Worm (Caenorhabditis elegans) whole organism, L3 larva: ENCODE results near the gene best-1.

Experiments
- aly-2 ChIP-seq: fragments of 150-350 bp; optimal IDR thresholded peaks from 2 replicates; lab custom pipeline; 2014; ENCODE audit warnings: missing biosample characterization, missing genetic modification characterization
- ceh-16 ChIP-seq: sonication (generic microtip); optimal IDR thresholded peaks from 2 replicates; lab custom pipeline; 2017; ENCODE audit warnings: missing biosample characterization, missing genetic modification characterization
- ceh-82 ChIP-seq: fragments of 150-350 bp; optimal IDR thresholded peaks from 2 replicates; lab custom pipeline; 2014; ENCODE audit warnings: missing biosample characterization, missing genetic modification characterization
- egl-27 ChIP-seq: sonication (generic microtip); optimal IDR thresholded peaks from 4 replicates; lab custom pipeline; 2017; ENCODE audit warnings: missing biosample characterization, missing genetic modification reagents, missing genetic modification characterization
- egl-5 ChIP-seq: fragments of 150-350 bp; optimal IDR thresholded peaks from 2 replicates; lab custom pipeline; 2017; ENCODE audit warnings: missing biosample characterization, missing genetic modification reagents, missing genetic modification characterization, inconsistent platforms
- elt-1 ChIP-seq: fragments of 150-350 bp; optimal IDR thresholded peaks from 2 replicates; lab custom pipeline; 2014; ENCODE audit warnings: missing biosample characterization, missing genetic modification characterization
- elt-2 ChIP-seq: sonication (generic microtip); optimal IDR thresholded peaks from 2 replicates; lab custom pipeline; 2016; ENCODE audit warnings: missing genetic modification reagents, mild to moderate bottlenecking, missing genetic modification characterization, missing compliant biosample characterization
- elt-3 ChIP-seq, 3 experiments: fragments of 150-350 bp in 1 of 3; sonication (generic microtip) in 2 of 3; optimal IDR thresholded peaks; 2 replicates in 2 of 3; 4 replicates in 1 of 3; lab custom pipeline; 2014 to 2017; ENCODE audit warnings: missing biosample characterization in 3 of 3, missing genetic modification characterization in 3 of 3
- eor-1 ChIP-seq, 2 experiments: fragments of 150-350 bp; optimal IDR thresholded peaks; 2 replicates each; lab custom pipeline; 2014 to 2018; ENCODE audit warnings: missing biosample characterization in 2 of 2, missing genetic modification characterization in 2 of 2
- fkh-2 ChIP-seq: fragments of 150-350 bp; optimal IDR thresholded peaks from 2 replicates; lab custom pipeline; 2014; ENCODE audit warnings: missing biosample characterization, missing genetic modification reagents, missing genetic modification characterization
- hmg-11 ChIP-seq: sonication (generic microtip); optimal IDR thresholded peaks from 2 replicates; lab custom pipeline; 2016; ENCODE audit warnings: missing genetic modification characterization, missing compliant biosample characterization
- lin-15B ChIP-seq: fragments of 150-350 bp; optimal IDR thresholded peaks from 2 replicates; lab custom pipeline; 2014; ENCODE audit warnings: missing biosample characterization, missing genetic modification characterization
- lin-39 ChIP-seq: fragments of 150-350 bp; optimal IDR thresholded peaks from 2 replicates; lab custom pipeline; 2018; ENCODE audit warnings: missing biosample characterization, missing genetic modification reagents, missing genetic modification characterization
- lsy-12 ChIP-seq: sonication (generic microtip); optimal IDR thresholded peaks from 2 replicates; lab custom pipeline; 2016; ENCODE audit warnings: mild to moderate bottlenecking, missing genetic modification characterization, missing compliant biosample characterization
- mdl-1 ChIP-seq: fragments of 150-350 bp; optimal IDR thresholded peaks from 2 replicates; lab custom pipeline; 2014; ENCODE audit warnings: missing biosample characterization, missing genetic modification characterization
- mml-1 ChIP-seq: fragments of 150-350 bp; sonication (generic microtip); optimal IDR thresholded peaks from 3 replicates; lab custom pipeline; 2014; ENCODE audit warnings: missing biosample characterization, missing genetic modification characterization
- nhr-12 ChIP-seq: fragments of 150-350 bp; optimal IDR thresholded peaks from 2 replicates; lab custom pipeline; 2014; ENCODE audit warnings: missing biosample characterization, missing genetic modification characterization
- nhr-23 ChIP-seq: fragments of 150-350 bp; optimal IDR thresholded peaks from 2 replicates; lab custom pipeline; 2014; ENCODE audit warnings: missing biosample characterization, missing genetic modification reagents, missing genetic modification characterization
- nhr-237 ChIP-seq: fragments of 150-350 bp; optimal IDR thresholded peaks from 2 replicates; lab custom pipeline; 2014; ENCODE audit warnings: missing biosample characterization, missing genetic modification characterization
- nhr-25 ChIP-seq: sonication (generic microtip); optimal IDR thresholded peaks from 2 replicates; lab custom pipeline; 2017; ENCODE audit warnings: missing biosample characterization, missing genetic modification characterization
- nhr-28 ChIP-seq: fragments of 150-350 bp; optimal IDR thresholded peaks from 2 replicates; lab custom pipeline; 2014; ENCODE audit warnings: missing biosample characterization, missing genetic modification characterization
- nhr-43 ChIP-seq: sonication (generic microtip); optimal IDR thresholded peaks from 2 replicates; lab custom pipeline; 2016; ENCODE audit warnings: mild to moderate bottlenecking, missing genetic modification characterization, missing compliant biosample characterization; ENCODE audit not compliant: poor library complexity, severe bottlenecking
- nhr-67 ChIP-seq: fragments of 150-350 bp; optimal IDR thresholded peaks from 2 replicates; lab custom pipeline; 2014; ENCODE audit warnings: missing biosample characterization, missing genetic modification characterization
- nhr-76 ChIP-seq: fragments of 150-350 bp; sonication (generic microtip); optimal IDR thresholded peaks from 5 replicates; lab custom pipeline; 2014; ENCODE audit warnings: missing biosample characterization, missing genetic modification characterization
- nhr-77 ChIP-seq: fragments of 150-350 bp; optimal IDR thresholded peaks from 2 replicates; lab custom pipeline; 2014; ENCODE audit warnings: missing biosample characterization, missing genetic modification characterization
- pha-4 ChIP-seq: fragments of 150-350 bp; optimal IDR thresholded peaks from 2 replicates; lab custom pipeline; 2014; ENCODE audit warnings: missing biosample characterization, missing genetic modification reagents, missing genetic modification characterization
- pqm-1 ChIP-seq: fragments of 150-350 bp; optimal IDR thresholded peaks from 2 replicates; lab custom pipeline; 2017; ENCODE audit warnings: missing biosample characterization, missing genetic modification characterization, inconsistent platforms
- snpc-4 ChIP-seq: fragments of 150-350 bp; optimal IDR thresholded peaks from 2 replicates; lab custom pipeline; 2014; ENCODE audit warnings: missing biosample characterization, missing genetic modification characterization
- tbx-2 ChIP-seq: sonication (generic microtip); optimal IDR thresholded peaks from 2 replicates; lab custom pipeline; 2016; ENCODE audit warnings: mild to moderate bottlenecking, missing genetic modification characterization, missing compliant biosample characterization
- unc-39 ChIP-seq: sonication (generic microtip); optimal IDR thresholded peaks from 4 replicates; lab custom pipeline; 2017; ENCODE audit warnings: missing biosample characterization, missing genetic modification characterization
- unc-62 ChIP-seq: fragments of 150-350 bp; sonication (generic microtip); optimal IDR thresholded peaks from 4 replicates; lab custom pipeline; 2014; ENCODE audit warnings: missing biosample characterization, missing genetic modification reagents, missing genetic modification characterization
- zag-1 ChIP-seq: fragments of 150-350 bp; optimal IDR thresholded peaks from 2 replicates; lab custom pipeline; 2014; ENCODE audit warnings: missing biosample characterization, missing genetic modification characterization
- ztf-11 ChIP-seq: fragments of 150-350 bp; optimal IDR thresholded peaks from 2 replicates; lab custom pipeline; 2014; ENCODE audit warnings: missing biosample characterization, missing genetic modification characterization
- ztf-4 ChIP-seq: fragments of 150-350 bp; optimal IDR thresholded peaks from 2 replicates; lab custom pipeline; 2014; ENCODE audit warnings: missing biosample characterization, missing genetic modification characterization

The best-1 gene

DNA sequence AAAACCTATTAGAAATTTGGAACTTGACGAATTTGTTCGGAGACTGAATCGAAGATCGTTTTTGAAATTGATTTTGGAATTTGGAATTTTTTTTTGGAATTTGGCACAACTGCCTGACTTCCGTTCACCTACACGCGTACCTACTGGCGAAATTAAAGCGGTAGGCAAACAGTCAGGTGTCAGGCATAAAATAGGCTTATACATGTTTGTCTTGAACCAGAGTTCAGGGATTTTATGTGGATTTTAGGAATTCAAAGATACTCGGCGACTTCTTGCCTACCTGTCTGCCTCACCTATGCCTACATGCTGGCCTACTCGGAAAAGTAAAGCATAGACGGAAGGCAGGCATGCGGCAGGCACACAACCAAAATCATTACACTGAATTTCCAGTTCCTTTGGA lies 31.2 kb downstream of the best-1 start:
- TF ChIP-seq lin-15B (tag; lab: Kevin White, UChicago) (no peak), lsy-12 (tag; lab: Kevin White, UChicago) (no peak), lin-39 (tag; lab: Kevin White, UChicago) (no peak), pqm-1 (tag; lab: Kevin White, UChicago) (no peak), elt-1 (tag; lab: Kevin White, UChicago) (no peak), hmg-11 (tag; lab: Kevin White, UChicago) (no peak), elt-2 (no peak), ceh-16 (no peak), nhr-76 (tag; lab: Kevin White, UChicago) (no peak), zag-1 (tag; lab: Kevin White, UChicago) (no peak)

DNA sequence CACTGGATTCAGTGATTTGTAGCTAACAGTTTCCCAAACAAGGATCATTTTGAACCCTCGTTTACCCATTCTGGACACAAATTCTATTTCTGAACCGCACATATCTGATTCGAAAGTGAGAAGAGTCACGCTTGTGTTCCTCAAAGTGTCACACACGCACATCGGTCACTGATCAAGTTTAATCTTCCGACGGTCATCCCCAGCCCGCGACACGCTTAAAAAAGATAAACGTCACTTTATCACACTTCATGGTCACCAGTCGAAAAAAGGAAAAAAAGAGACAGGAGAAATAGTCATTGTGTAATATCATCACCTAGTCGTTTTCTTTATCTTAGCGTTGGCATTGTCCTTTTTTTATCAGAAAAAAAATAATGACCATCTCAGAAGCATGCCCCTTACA lies 31.9 kb downstream of the best-1 start:
- TF ChIP-seq nhr-237 (tag; lab: Kevin White, UChicago) (no peak), nhr-67 (tag; lab: Kevin White, UChicago) (no peak), unc-39 (tag; lab: Kevin White, UChicago) (no peak), pha-4 (tag; lab: Kevin White, UChicago) (no peak), nhr-23 (peak; percentile 39), nhr-12 (tag; lab: Kevin White, UChicago) (no peak), nhr-25 (tag; lab: Kevin White, UChicago) (peak; percentile 81), egl-27 (no peak), mml-1 (tag; lab: Kevin White, UChicago) (no peak), nhr-43 (tag; lab: Kevin White, UChicago) (peak; percentile 91), elt-1 (tag; lab: Kevin White, UChicago) (no peak)

DNA sequence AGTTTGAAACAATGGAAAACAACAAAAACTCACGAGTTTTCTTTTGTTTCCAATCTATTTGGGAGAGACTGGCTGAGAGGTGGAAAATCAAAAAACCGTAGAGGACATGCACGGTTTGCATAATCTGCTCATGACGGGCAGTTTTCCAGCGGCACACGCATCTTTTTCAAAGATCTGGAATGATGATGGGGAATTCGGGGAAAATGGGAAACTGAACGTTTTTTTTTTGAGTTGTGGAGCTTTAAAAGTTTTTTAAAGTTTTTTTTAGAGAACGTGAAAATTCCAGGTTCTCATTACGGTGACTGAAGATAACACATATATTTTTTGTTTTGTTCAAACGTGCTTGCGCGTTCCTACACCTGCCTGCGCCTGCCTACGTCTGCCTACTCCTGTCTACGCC lies 33.0 kb downstream of the best-1 start, which contains the start of gene C39E9.7:
C39E9.7 (minus strand) TSS at position 101 of the 400 bp plus-strand sequence.
- TF ChIP-seq elt-2 (no peak), nhr-23 (no peak), egl-5 (tag; lab: Kevin White, UChicago) (no peak), ceh-82 (tag; lab: Kevin White, UChicago) (no peak), unc-39 (tag; lab: Kevin White, UChicago) (no peak), zag-1 (tag; lab: Kevin White, UChicago) (no peak), nhr-237 (tag; lab: Kevin White, UChicago) (no peak), unc-62 (GFP tag; lab: Kevin White, UChicago) (no peak), mml-1 (tag; lab: Kevin White, UChicago) (no peak), nhr-76 (tag; lab: Kevin White, UChicago) (no peak), nhr-67 (tag; lab: Kevin White, UChicago) (no peak), ztf-11 (tag; lab: Kevin White, UChicago) (no peak)
- TF ChIP-seq, all 47 proteins: peak for 0

DNA sequence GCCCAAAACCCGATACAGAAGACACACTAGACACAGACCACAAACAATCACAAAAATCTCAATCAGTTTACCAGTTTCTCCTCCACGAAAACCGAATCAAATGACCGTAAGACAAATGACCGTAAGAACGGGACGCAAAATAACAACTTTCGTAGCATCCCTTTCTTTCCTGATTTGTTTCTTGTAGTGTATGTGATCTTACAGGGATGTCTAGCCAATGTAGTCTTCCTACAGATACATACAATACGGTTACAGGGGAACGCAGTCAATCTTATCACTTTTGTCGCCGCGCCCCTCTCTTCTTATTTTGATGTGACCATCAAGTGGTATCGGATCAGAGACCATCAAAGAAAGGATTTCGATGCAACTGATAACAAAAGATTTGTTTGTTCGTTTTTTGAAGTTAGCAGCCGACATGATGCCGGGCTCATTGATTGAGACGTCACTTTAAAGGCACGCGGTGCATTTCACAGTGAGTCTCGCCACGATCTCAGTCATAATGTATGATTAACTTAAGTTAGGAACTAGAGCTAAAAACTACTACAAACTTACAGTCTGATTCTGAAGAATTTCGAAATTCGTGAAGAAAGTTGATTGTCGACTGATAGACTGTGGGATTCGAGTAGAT lies 33.8 kb downstream of the best-1 start:
- TF ChIP-seq nhr-43 (tag; lab: Kevin White, UChicago) (peak; percentile 63), aly-2 (tag; lab: Kevin White, UChicago) (no peak), nhr-23 (peak; percentile 51), elt-3 (tag; optimal IDR thresholded peaks at IDR 0.05; lab: Kevin White, UChicago) (peak in 2 of 3 experiments; percentile 43 to 47), nhr-28 (no peak), pqm-1 (tag; lab: Kevin White, UChicago) (no peak), nhr-25 (tag; lab: Kevin White, UChicago) (peak; percentile 17), unc-39 (tag; lab: Kevin White, UChicago) (no peak), ceh-16 (no peak), lsy-12 (tag; lab: Kevin White, UChicago) (no peak), egl-27 (no peak), eor-1 (tag; optimal IDR thresholded peaks at IDR 0.05; lab: Kevin White, UChicago) (no peak), unc-62 (GFP tag; lab: Kevin White, UChicago) (no peak)
- TF ChIP-seq, all 47 proteins: peak for 4

DNA sequence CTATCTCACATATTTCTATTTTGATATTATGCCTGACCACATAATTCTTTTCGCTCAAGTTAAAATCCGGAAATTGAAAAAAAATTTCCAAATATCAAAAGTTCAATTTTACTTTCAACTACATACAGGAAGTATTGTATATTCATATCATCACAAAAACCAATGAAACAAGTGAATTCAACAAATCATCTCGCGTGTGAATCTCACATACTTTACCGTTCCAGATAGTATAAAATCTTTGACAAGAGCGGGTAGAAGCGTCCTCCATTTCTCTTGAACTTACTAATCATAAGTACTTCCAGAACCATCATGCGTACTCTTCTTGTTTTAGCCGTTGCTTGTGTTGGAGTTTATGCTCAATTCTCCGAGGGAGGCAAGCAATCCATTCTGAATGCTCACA lies 38.1 kb downstream of the best-1 start, which contains the start of gene scl-8:
scl-8 (plus strand) TSS at position 301 of the 400 bp plus-strand sequence.
- TF ChIP-seq ztf-4 (tag; lab: Kevin White, UChicago) (no peak), nhr-76 (tag; lab: Kevin White, UChicago) (no peak), nhr-23 (no peak), mdl-1 (tag; lab: Kevin White, UChicago) (no peak), nhr-28 (no peak), pqm-1 (tag; lab: Kevin White, UChicago) (no peak), tbx-2 (no peak), mml-1 (tag; lab: Kevin White, UChicago) (no peak), nhr-77 (tag; lab: Kevin White, UChicago) (no peak), lin-39 (tag; lab: Kevin White, UChicago) (no peak), fkh-2 (tag; lab: Kevin White, UChicago) (no peak), snpc-4 (tag; lab: Kevin White, UChicago) (no peak)
